Fruit fly (Drosophila melanogaster) Kc167 (cell line): ENCODE data around the gene Gr64f.

ENCODE experiments used
- Myc ChIP-seq: fragments of >200 bp; optimal IDR thresholded peaks from 2 replicates; lab custom pipeline; 2017; ENCODE audit warnings: missing external identifiers
- insv ChIP-seq: fragments of >200 bp; optimal IDR thresholded peaks from 3 replicates; lab custom pipeline; 2018; ENCODE audit warnings: missing external identifiers
- psq ChIP-seq: fragments of >200 bp; optimal IDR thresholded peaks from 2 replicates; lab custom pipeline; 2017; ENCODE audit warnings: missing external identifiers
- ttk ChIP-seq: sonication (Bioruptor generic); optimal IDR thresholded peaks from 2 replicates; lab custom pipeline; 2017; ENCODE audit warnings: missing external identifiers

- TF ChIP-seq psq (lab: Kevin White, UChicago) (no peak), insv (lab: Kevin White, UChicago) (no peak), Myc (lab: Kevin White, UChicago) (no peak), ttk (lab: Kevin White, UChicago) (no peak)
Observed at dm6 chr3L:4073755-4074154, 38.2 kb downstream of the Gr64f start, which contains the start of gene Faa.
